Fruit fly (Drosophila melanogaster) whole organism, prepupa: ENCODE data around the gene wit.

Experiments used
- Blimp-1 ChIP-seq: fragments of 200-800 bp; sonication (Bioruptor generic); optimal IDR thresholded peaks from 3 replicates; lab custom pipeline; 2017; ENCODE audit warnings: missing biosample characterization, missing genetic modification characterization, mild to moderate bottlenecking, moderate library complexity, missing genetic modification reagents
- CG10631 ChIP-seq: fragments of 200-800 bp; sonication (Bioruptor generic); optimal IDR thresholded peaks from 2 replicates; lab custom pipeline; 2016; ENCODE audit warnings: missing biosample characterization, missing genetic modification characterization
- CG10669 ChIP-seq: fragments of 200-800 bp; sonication (Bioruptor generic); optimal IDR thresholded peaks from 3 replicates; lab custom pipeline; 2018; ENCODE audit warnings: missing biosample characterization, mild to moderate bottlenecking, missing genetic modification characterization, moderate library complexity
- CG11294 ChIP-seq: fragments of 200-800 bp; sonication (Bioruptor generic); IDR thresholded peaks from 2 replicates; pipeline ENCODE4 v1.3.6; 2022; ENCODE audit warnings: missing biosample characterization, missing genetic modification characterization
- CG11902 ChIP-seq: fragments of 200-800 bp; sonication (Bioruptor generic); optimal IDR thresholded peaks from 3 replicates; lab custom pipeline; 2016; ENCODE audit warnings: missing biosample characterization, missing genetic modification characterization
- CG3032 ChIP-seq: fragments of 200-800 bp; optimal IDR thresholded peaks from 2 replicates; lab custom pipeline; 2019; ENCODE audit warnings: missing biosample characterization, mild to moderate bottlenecking, missing genetic modification characterization, moderate library complexity
- CG31627 ChIP-seq: fragments of 200-800 bp; sonication (Bioruptor generic); optimal IDR thresholded peaks from 3 replicates; lab custom pipeline; 2016; ENCODE audit warnings: missing biosample characterization, missing genetic modification characterization
- CG34406 ChIP-seq: fragments of 200-800 bp; sonication (Bioruptor generic); optimal IDR thresholded peaks from 3 replicates; lab custom pipeline; 2016; ENCODE audit warnings: missing biosample characterization, missing genetic modification characterization
- CG4318 ChIP-seq: fragments of 200-800 bp; sonication (Bioruptor generic); optimal IDR thresholded peaks from 3 replicates; lab custom pipeline; 2017; ENCODE audit warnings: missing biosample characterization, mild to moderate bottlenecking, missing genetic modification characterization
- CG6163 ChIP-seq: fragments of 200-800 bp; sonication (Bioruptor generic); IDR thresholded peaks from 3 replicates; pipeline ENCODE4 v1.3.6; 2022; ENCODE audit warnings: missing biosample characterization, missing genetic modification characterization
- CG6276 ChIP-seq: fragments of 200-800 bp; sonication (Bioruptor generic); optimal IDR thresholded peaks from 2 replicates; lab custom pipeline; 2017; ENCODE audit warnings: missing biosample characterization, mild to moderate bottlenecking, missing genetic modification characterization
- CG6792 ChIP-seq: fragments of 200-800 bp; sonication (Bioruptor generic); optimal IDR thresholded peaks from 3 replicates; lab custom pipeline; 2016; ENCODE audit warnings: missing biosample characterization, missing genetic modification characterization
- CG6808 ChIP-seq: fragments of 200-800 bp; sonication (Bioruptor generic); optimal IDR thresholded peaks from 3 replicates; lab custom pipeline; 2017; ENCODE audit warnings: missing biosample characterization, missing genetic modification characterization, mild to moderate bottlenecking, moderate library complexity, missing genetic modification reagents
- CG6854 ChIP-seq: fragments of 200-800 bp; sonication (Bioruptor generic); optimal IDR thresholded peaks from 2 replicates; lab custom pipeline; 2017; ENCODE audit warnings: missing biosample characterization, mild to moderate bottlenecking, missing genetic modification characterization
- CG7368 ChIP-seq: fragments of 200-800 bp; sonication (Bioruptor generic); optimal IDR thresholded peaks from 3 replicates; lab custom pipeline; 2016; ENCODE audit warnings: missing biosample characterization, missing genetic modification characterization
- CG8119 ChIP-seq: fragments of 200-800 bp; sonication (Bioruptor generic); IDR thresholded peaks from 3 replicates; pipeline ENCODE4 v1.3.6; 2022; ENCODE audit warnings: missing biosample characterization, missing genetic modification characterization
- CG9139 ChIP-seq: fragments of 200-800 bp; sonication (Bioruptor generic); optimal IDR thresholded peaks from 3 replicates; lab custom pipeline; 2017; ENCODE audit warnings: missing biosample characterization, mild to moderate bottlenecking, missing genetic modification characterization
- Eip75B ChIP-seq: fragments of 200-800 bp; sonication (Bioruptor generic); optimal IDR thresholded peaks from 3 replicates; lab custom pipeline; 2016; ENCODE audit warnings: missing biosample characterization, missing genetic modification characterization
- Eip78C ChIP-seq: fragments of 200-800 bp; sonication (Bioruptor generic); peaks from one replicate; lab custom pipeline; 2016; ENCODE audit warnings: missing biosample characterization, missing genetic modification characterization
- Ets21C ChIP-seq: fragments of 200-800 bp; sonication (Bioruptor generic); optimal IDR thresholded peaks from 3 replicates; lab custom pipeline; 2016; ENCODE audit warnings: missing biosample characterization, missing genetic modification characterization
- Hr38 ChIP-seq: sonication (Bioruptor generic); optimal IDR thresholded peaks from 2 replicates; lab custom pipeline; 2016; ENCODE audit warnings: missing biosample characterization, missing genetic modification characterization
- Hr39 ChIP-seq: fragments of 200-800 bp; sonication (Bioruptor generic); optimal IDR thresholded peaks from 2 replicates; lab custom pipeline; 2016; ENCODE audit warnings: missing biosample characterization, missing genetic modification characterization
- Lpt ChIP-seq: fragments of 200-800 bp; sonication (Bioruptor generic); optimal IDR thresholded peaks from 3 replicates; lab custom pipeline; 2016; ENCODE audit warnings: missing biosample characterization, missing genetic modification characterization
- Met ChIP-seq: fragments of 200-800 bp; sonication (Bioruptor generic); optimal IDR thresholded peaks from 3 replicates; lab custom pipeline; 2016; ENCODE audit warnings: missing biosample characterization, missing genetic modification characterization
- Smox ChIP-seq: fragments of 200-800 bp; sonication (Bioruptor generic); optimal IDR thresholded peaks from 3 replicates; lab custom pipeline; 2016; ENCODE audit warnings: missing biosample characterization, missing genetic modification characterization
- Sox14 ChIP-seq: fragments of 200-800 bp; sonication (Bioruptor generic); optimal IDR thresholded peaks from 3 replicates; lab custom pipeline; 2016; ENCODE audit warnings: missing biosample characterization, missing genetic modification characterization
- Sox15 ChIP-seq: fragments of 200-800 bp; sonication (Bioruptor generic); optimal IDR thresholded peaks from 3 replicates; lab custom pipeline; 2016; ENCODE audit warnings: missing biosample characterization, missing genetic modification characterization
- acj6 ChIP-seq: fragments of 200-800 bp; sonication (Bioruptor generic); optimal IDR thresholded peaks from 3 replicates; lab custom pipeline; 2016; ENCODE audit warnings: missing biosample characterization, missing genetic modification characterization
- cyc ChIP-seq: fragments of 200-800 bp; sonication (Bioruptor generic); optimal IDR thresholded peaks from 3 replicates; lab custom pipeline; 2016; ENCODE audit warnings: missing biosample characterization, missing genetic modification characterization
- dac ChIP-seq: fragments of 200-800 bp; sonication (Bioruptor generic); optimal IDR thresholded peaks from 2 replicates; lab custom pipeline; 2017; ENCODE audit warnings: missing biosample characterization, mild to moderate bottlenecking, missing genetic modification characterization
- dsx ChIP-seq: fragments of 200-800 bp; optimal IDR thresholded peaks from 3 replicates; lab custom pipeline; 2019; ENCODE audit warnings: missing biosample characterization, mild to moderate bottlenecking, missing genetic modification characterization, moderate library complexity; ENCODE audit not compliant: poor library complexity, severe bottlenecking
- eg ChIP-seq: fragments of 200-800 bp; sonication (Bioruptor generic); IDR thresholded peaks from 3 replicates; pipeline ENCODE4 v1.3.6; 2022; ENCODE audit warnings: missing biosample characterization, missing genetic modification characterization
- esn ChIP-seq: fragments of 200-800 bp; sonication (Bioruptor generic); optimal IDR thresholded peaks from 2 replicates; lab custom pipeline; 2016; ENCODE audit warnings: missing biosample characterization, mild to moderate bottlenecking, missing genetic modification characterization, moderate library complexity
- fkh ChIP-seq: fragments of 200-800 bp; sonication (Bioruptor generic); optimal IDR thresholded peaks from 3 replicates; lab custom pipeline; 2017; ENCODE audit warnings: missing biosample characterization, mild to moderate bottlenecking, missing genetic modification characterization, moderate library complexity
- pdm3 ChIP-seq: fragments of 200-800 bp; sonication (Bioruptor generic); optimal IDR thresholded peaks from 3 replicates; lab custom pipeline; 2016; ENCODE audit warnings: missing biosample characterization, missing genetic modification characterization
- salr ChIP-seq, 2 experiments: fragments of 200-800 bp; sonication (Bioruptor generic); optimal IDR thresholded peaks; 3 replicates each; lab custom pipeline; 2016 to 2018; ENCODE audit warnings: missing biosample characterization in 2 of 2, missing genetic modification characterization in 2 of 2, mild to moderate bottlenecking in 1 of 2
- spab ChIP-seq: fragments of 200-800 bp; sonication (Bioruptor generic); optimal IDR thresholded peaks from 2 replicates; lab custom pipeline; 2017; ENCODE audit warnings: missing biosample characterization, mild to moderate bottlenecking, missing genetic modification characterization, missing genetic modification reagents
- ss ChIP-seq, 2 experiments: fragments of 200-800 bp; sonication (Bioruptor generic); optimal IDR thresholded peaks; 2 replicates in 1 of 2; 3 replicates in 1 of 2; lab custom pipeline; 2017 to 2018; ENCODE audit warnings: mild to moderate bottlenecking in 2 of 2, missing biosample characterization in 2 of 2, missing genetic modification characterization in 2 of 2, moderate library complexity in 1 of 2
- svp ChIP-seq: fragments of 200-800 bp; sonication (Bioruptor generic); peaks from one replicate; lab custom pipeline; 2016; ENCODE audit warnings: missing biosample characterization, missing genetic modification characterization
- vri ChIP-seq: fragments of 200-800 bp; sonication (Bioruptor generic); optimal IDR thresholded peaks from 3 replicates; lab custom pipeline; 2016; ENCODE audit warnings: missing biosample characterization, mild to moderate bottlenecking, missing genetic modification characterization

The wit gene

DNA sequence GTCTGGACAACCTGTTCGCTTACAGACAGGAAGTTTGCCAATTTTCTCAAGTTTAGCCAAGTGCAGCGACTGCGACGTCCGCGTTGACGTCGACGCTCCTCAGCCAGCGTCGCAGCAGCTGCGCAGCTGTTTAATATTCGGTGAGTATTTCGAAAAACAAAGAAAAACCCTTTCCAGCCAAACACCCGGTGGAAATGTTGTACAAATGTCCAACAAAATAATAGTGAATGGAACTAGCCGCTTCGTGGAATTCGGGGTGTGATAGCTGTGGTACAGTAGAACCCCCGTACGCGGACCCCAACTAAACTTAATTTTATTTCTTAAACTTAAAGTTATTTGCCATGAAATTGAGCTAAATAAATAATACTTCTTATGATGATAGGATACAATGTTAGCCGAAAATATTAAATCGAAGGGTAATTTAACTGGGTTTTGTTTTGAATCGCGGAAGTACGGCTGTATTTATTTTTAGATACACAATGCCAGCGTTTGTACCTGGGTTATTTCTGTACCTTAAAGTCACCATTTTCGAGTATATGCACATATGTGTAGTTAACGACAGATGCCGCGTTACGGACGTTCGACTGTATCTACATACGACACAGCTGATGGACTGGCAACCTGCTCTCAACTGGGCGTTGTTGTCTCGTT lies 37.5 kb upstream of the wit start (continued):
- TF ChIP-seq CG6854 (GFP tag; lab: Kevin White, UChicago) = no peak
- TF ChIP-seq pdm3 (GFP tag; lab: Kevin White, UChicago) = peak; percentile 70
- peak; percentile 72 for TF ChIP-seq Eip75B (GFP tag; lab: Kevin White, UChicago)
- peak; percentile 24 for TF ChIP-seq CG10631
- peak; percentile 46 for TF ChIP-seq CG11902 (GFP tag; lab: Kevin White, UChicago)
- peak; percentile 6 for TF ChIP-seq fkh (GFP tag; lab: Kevin White, UChicago)
- peak; percentile 67 for TF ChIP-seq Met (GFP tag; lab: Kevin White, UChicago)
- peak; percentile 77 for TF ChIP-seq CG6276
- TF ChIP-seq Eip78C (GFP tag; lab: Kevin White, UChicago) = peak; percentile 94
- peak; percentile 71 for TF ChIP-seq CG4318 (GFP tag; lab: Kevin White, UChicago)
- peak; percentile 68 for TF ChIP-seq CG6808 (GFP tag; lab: Kevin White, UChicago)
- no peak for TF ChIP-seq Blimp-1 (GFP tag; lab: Kevin White, UChicago)
- peak; percentile 39 for TF ChIP-seq CG6792
- peak; percentile 51 to 77 for TF ChIP-seq ss (GFP tag; optimal IDR thresholded peaks at IDR 0.05; lab: Kevin White, UChicago)
- TF ChIP-seq CG3032 (tag; lab: Kevin White, UChicago) = peak; percentile 69
- peak; percentile 59 for TF ChIP-seq CG10669 (GFP tag; lab: Kevin White, UChicago)
- TF ChIP-seq salr (GFP tag; optimal IDR thresholded peaks at IDR 0.05; lab: Kevin White, UChicago) = peak; percentile 2 to 60
- peak; percentile 51 for TF ChIP-seq dac (GFP tag; lab: Kevin White, UChicago)
- TF ChIP-seq Hr38 (GFP tag; lab: Kevin White, UChicago) = no peak
- peak; percentile 79 for TF ChIP-seq svp (GFP tag; lab: Kevin White, UChicago)
- TF ChIP-seq esn = peak; percentile 61
- TF ChIP-seq CG34406 (GFP tag; lab: Kevin White, UChicago) = peak; percentile 56
- TF ChIP-seq Smox (GFP tag; lab: Kevin White, UChicago) = peak; percentile 21
- TF ChIP-seq CG31627 (GFP tag; lab: Kevin White, UChicago) = peak; percentile 59
- peak; percentile 75 for TF ChIP-seq acj6 (GFP tag; lab: Kevin White, UChicago)
- TF ChIP-seq spab (GFP tag; lab: Kevin White, UChicago) = peak; percentile 62
- peak; percentile 27; the same call in 1 of the 2 replicates for TF ChIP-seq CG11294
- TF ChIP-seq Sox14 (GFP tag; lab: Kevin White, UChicago) = peak; percentile 55
- peak; percentile 60 for TF ChIP-seq Hr39 (GFP tag; lab: Kevin White, UChicago)
- peak; percentile 71; the same call in 2 of the 3 replicates for TF ChIP-seq eg (GFP tag; lab: Robert Waterston, UW)
- peak; percentile 52 for TF ChIP-seq cyc (GFP tag; lab: Kevin White, UChicago)
- no peak for TF ChIP-seq CG9139
- peak; percentile 25 for TF ChIP-seq Ets21C (GFP tag; lab: Kevin White, UChicago)
- TF ChIP-seq Lpt (GFP tag; lab: Kevin White, UChicago) = peak; percentile 44
- TF ChIP-seq dsx (GFP tag; lab: Kevin White, UChicago) = peak; percentile 28
- peak; percentile 37 for TF ChIP-seq CG7368 (GFP tag; lab: Kevin White, UChicago)
- no peak for TF ChIP-seq vri (GFP tag; lab: Kevin White, UChicago)
- TF ChIP-seq Sox15 (GFP tag; lab: Kevin White, UChicago) = peak; percentile 36
- peak; percentile 53; the same call in 2 of the 3 replicates for TF ChIP-seq CG6163 (GFP tag; lab: Robert Waterston, UW)
- TF ChIP-seq CG8119 (GFP tag; lab: Robert Waterston, UW) = peak; percentile 74
